Fruit fly (Drosophila melanogaster) whole organism, embryonic: ENCODE results near the gene CG15368.

Experiments
- CG10147 ChIP-seq: fragments of 200-800 bp; sonication (Bioruptor generic); optimal IDR thresholded peaks from 2 replicates; lab custom pipeline; 2019; ENCODE audit warnings: missing biosample characterization, mild to moderate bottlenecking, missing genetic modification characterization, moderate library complexity
- CG10267 ChIP-seq: fragments of 200-800 bp; sonication (Bioruptor generic); optimal IDR thresholded peaks from 2 replicates; lab custom pipeline; 2018; ENCODE audit warnings: missing biosample characterization, mild to moderate bottlenecking, missing genetic modification characterization, moderate library complexity
- CG11093 ChIP-seq: fragments of 200-800 bp; sonication (Bioruptor generic); IDR thresholded peaks from 3 replicates; pipeline ENCODE4 v1.3.6; 2022; ENCODE audit warnings: missing biosample characterization, missing genetic modification characterization
- CG14710 ChIP-seq: fragments of 200-800 bp; sonication (Bioruptor generic); optimal IDR thresholded peaks from 3 replicates; lab custom pipeline; 2019; ENCODE audit warnings: missing biosample characterization, mild to moderate bottlenecking, missing genetic modification characterization, moderate library complexity
- CG15011 ChIP-seq: fragments of 200-800 bp; sonication (Bioruptor generic); optimal IDR thresholded peaks from 3 replicates; lab custom pipeline; 2018; ENCODE audit warnings: missing biosample characterization, mild to moderate bottlenecking, missing genetic modification characterization
- CG15269 ChIP-seq: fragments of 200-800 bp; sonication (Bioruptor generic); optimal IDR thresholded peaks from 2 replicates; lab custom pipeline; 2018; ENCODE audit warnings: missing biosample characterization, mild to moderate bottlenecking, missing genetic modification characterization, moderate library complexity
- CG15696 ChIP-seq: fragments of 200-800 bp; sonication (Bioruptor generic); optimal IDR thresholded peaks from 2 replicates; lab custom pipeline; 2019; ENCODE audit warnings: missing biosample characterization, mild to moderate bottlenecking, missing genetic modification characterization, moderate library complexity
- CG1603 ChIP-seq: fragments of 200-800 bp; sonication (Bioruptor generic); optimal IDR thresholded peaks from 2 replicates; lab custom pipeline; 2019; ENCODE audit warnings: missing biosample characterization, mild to moderate bottlenecking, missing genetic modification characterization, moderate library complexity
- CG17359 ChIP-seq: fragments of 200-800 bp; sonication (Bioruptor generic); optimal IDR thresholded peaks from 3 replicates; lab custom pipeline; 2018; ENCODE audit warnings: missing biosample characterization, mild to moderate bottlenecking, missing genetic modification characterization, moderate library complexity
- CG1792 ChIP-seq: fragments of 200-800 bp; sonication (Bioruptor generic); optimal IDR thresholded peaks from 2 replicates; lab custom pipeline; 2016; ENCODE audit warnings: missing biosample characterization, missing genetic modification characterization
- CG18011 ChIP-seq: fragments of 200-800 bp; sonication (Bioruptor generic); optimal IDR thresholded peaks from 2 replicates; lab custom pipeline; 2017; ENCODE audit warnings: missing biosample characterization, missing genetic modification characterization, mild to moderate bottlenecking, moderate library complexity, missing genotype
- CG1832 ChIP-seq: fragments of 200-800 bp; sonication (Bioruptor generic); optimal IDR thresholded peaks from 2 replicates; lab custom pipeline; 2017; ENCODE audit warnings: missing biosample characterization, mild to moderate bottlenecking, missing genetic modification characterization, inconsistent platforms
- CG2678 ChIP-seq: fragments of 200-800 bp; sonication (Bioruptor generic); optimal IDR thresholded peaks from 3 replicates; lab custom pipeline; 2019; ENCODE audit warnings: missing biosample characterization, mild to moderate bottlenecking, missing genetic modification characterization, moderate library complexity
- CG31224 ChIP-seq: fragments of 200-800 bp; sonication (Bioruptor generic); IDR thresholded peaks from 2 replicates; pipeline ENCODE4 v1.3.6; 2022; ENCODE audit warnings: missing biosample characterization, missing genetic modification characterization
- CG3726 ChIP-seq: fragments of 200-800 bp; sonication (Bioruptor generic); IDR thresholded peaks from 3 replicates; pipeline ENCODE4, ENCODE4 v1.3.6; 2022; ENCODE audit warnings: missing biosample characterization, missing genetic modification characterization
- CG3838 ChIP-seq: fragments of 200-800 bp; sonication (Bioruptor generic); optimal IDR thresholded peaks from 3 replicates; lab custom pipeline; 2016; ENCODE audit warnings: missing biosample characterization, missing genetic modification characterization
- CG4328 ChIP-seq: fragments of 200-800 bp; sonication (Bioruptor generic); optimal IDR thresholded peaks from 3 replicates; lab custom pipeline; 2017; ENCODE audit warnings: missing biosample characterization, missing genetic modification reagents, missing genetic modification characterization
- CG7372 ChIP-seq: fragments of 200-800 bp; sonication (Bioruptor generic); IDR thresholded peaks from 2 replicates; pipeline ENCODE4 v1.3.6; 2022; ENCODE audit warnings: missing biosample characterization, missing genetic modification characterization
- CG7987 ChIP-seq: fragments of 200-800 bp; sonication (Bioruptor generic); optimal IDR thresholded peaks from 2 replicates; lab custom pipeline; 2018; ENCODE audit warnings: missing biosample characterization, mild to moderate bottlenecking, missing genetic modification characterization, moderate library complexity
- CG8388 ChIP-seq: fragments of 200-800 bp; sonication (Bioruptor generic); optimal IDR thresholded peaks from 2 replicates; lab custom pipeline; 2019; ENCODE audit warnings: missing biosample characterization, mild to moderate bottlenecking, missing genetic modification characterization, moderate library complexity
- CTCF ChIP-seq: fragments of 200-800 bp; sonication (Bioruptor generic); optimal IDR thresholded peaks from 2 replicates; lab custom pipeline; 2017; ENCODE audit warnings: missing biosample characterization, mild to moderate bottlenecking, missing genetic modification characterization, moderate library complexity
- Chrac-16 ChIP-seq: fragments of 200-800 bp; sonication (Bioruptor generic); optimal IDR thresholded peaks from 3 replicates; lab custom pipeline; 2016; ENCODE audit warnings: missing biosample characterization, missing genetic modification characterization
- HmgD ChIP-seq: fragments of 200-800 bp; sonication (Bioruptor generic); optimal IDR thresholded peaks from 3 replicates; lab custom pipeline; 2016; ENCODE audit warnings: missing biosample characterization, missing genetic modification characterization
- Hmr ChIP-seq: fragments of 200-800 bp; sonication (Bioruptor generic); optimal IDR thresholded peaks from 3 replicates; lab custom pipeline; 2017; ENCODE audit warnings: mild to moderate bottlenecking, missing biosample characterization, missing genetic modification reagents, missing genetic modification characterization
- Lim3 ChIP-seq: fragments of 200-800 bp; sonication (Bioruptor generic); IDR thresholded peaks from 2 replicates; pipeline ENCODE4 v1.3.6; 2022; ENCODE audit warnings: missing biosample characterization, missing genetic modification characterization
- NfI ChIP-seq: fragments of 200-800 bp; sonication (Bioruptor generic); optimal IDR thresholded peaks from 3 replicates; lab custom pipeline; 2018; ENCODE audit warnings: missing biosample characterization, mild to moderate bottlenecking, missing genetic modification characterization, moderate library complexity
- Rfx ChIP-seq: fragments of 200-800 bp; sonication (Bioruptor generic); IDR thresholded peaks from 2 replicates; pipeline ENCODE4 v1.3.6; 2022; ENCODE audit warnings: missing biosample characterization, missing genetic modification characterization
- Taf1 ChIP-seq: fragments of 200-800 bp; sonication (Bioruptor generic); IDR thresholded peaks from 2 replicates; pipeline ENCODE4 v1.3.6; 2022; ENCODE audit warnings: missing biosample characterization, missing genetic modification characterization
- ara ChIP-seq: fragments of 200-800 bp; sonication (Bioruptor generic); IDR thresholded peaks from 2 replicates; pipeline ENCODE4 v1.3.6; 2022; ENCODE audit warnings: missing biosample characterization, missing genetic modification characterization
- ase ChIP-seq: fragments of 200-800 bp; sonication (Bioruptor generic); IDR thresholded peaks from 3 replicates; pipeline ENCODE4 v1.3.6; 2022; ENCODE audit warnings: missing biosample characterization, missing genetic modification characterization
- ato ChIP-seq: fragments of 200-800 bp; sonication (Bioruptor generic); IDR thresholded peaks from 2 replicates; pipeline ENCODE4 v1.3.6; 2022; ENCODE audit warnings: missing biosample characterization, missing genetic modification characterization; ENCODE audit not compliant: partially characterized antibody
- chif ChIP-seq, 2 experiments: fragments of 200-800 bp; sonication (Bioruptor generic); optimal IDR thresholded peaks; 3 replicates each; lab custom pipeline; 2016; ENCODE audit warnings: missing biosample characterization in 2 of 2, missing genetic modification characterization in 2 of 2
- corto ChIP-seq: fragments of 200-800 bp; sonication (Bioruptor generic); optimal IDR thresholded peaks from 2 replicates; lab custom pipeline; 2016; ENCODE audit warnings: missing biosample characterization, mild to moderate bottlenecking, missing genetic modification characterization, moderate library complexity
- croc ChIP-seq: fragments of 200-800 bp; sonication (Bioruptor generic); conservative IDR thresholded peaks from 3 replicates; pipeline ENCODE4 v1.3.6; 2022; ENCODE audit warnings: missing biosample characterization, missing genetic modification characterization
- dmrt11E ChIP-seq: fragments of 200-800 bp; sonication (Bioruptor generic); optimal IDR thresholded peaks from 3 replicates; lab custom pipeline; 2018; ENCODE audit warnings: missing biosample characterization, mild to moderate bottlenecking, missing genetic modification characterization, moderate library complexity
- ems ChIP-seq: fragments of 200-800 bp; sonication (Bioruptor generic); optimal IDR thresholded peaks from 3 replicates; lab custom pipeline; 2016; ENCODE audit warnings: missing biosample characterization, missing genetic modification characterization
- exex ChIP-seq: fragments of 200-800 bp; sonication (Bioruptor generic); optimal IDR thresholded peaks from 4 replicates; lab custom pipeline; 2018; ENCODE audit warnings: missing biosample characterization, mild to moderate bottlenecking, missing genetic modification characterization, moderate library complexity
- fd96Cb ChIP-seq: fragments of 200-800 bp; sonication (Bioruptor generic); optimal IDR thresholded peaks from 2 replicates; lab custom pipeline; 2018; ENCODE audit warnings: missing biosample characterization, mild to moderate bottlenecking, missing genetic modification characterization, moderate library complexity
- fu2 ChIP-seq: fragments of 200-800 bp; sonication (Bioruptor generic); optimal IDR thresholded peaks from 2 replicates; lab custom pipeline; 2016; ENCODE audit warnings: missing biosample characterization, missing genetic modification characterization
- gfzf ChIP-seq: fragments of 200-800 bp; sonication (Bioruptor generic); optimal IDR thresholded peaks from 2 replicates; lab custom pipeline; 2016; ENCODE audit warnings: missing biosample characterization, mild to moderate bottlenecking, missing genetic modification characterization, moderate library complexity
- gro ChIP-seq: fragments of 200-800 bp; sonication (Bioruptor generic); optimal IDR thresholded peaks from 2 replicates; lab custom pipeline; 2016; ENCODE audit warnings: missing biosample characterization, missing genetic modification characterization
- jumu ChIP-seq: fragments of 200-800 bp; sonication (Bioruptor generic); optimal IDR thresholded peaks from 3 replicates; lab custom pipeline; 2016; ENCODE audit warnings: missing biosample characterization, missing genetic modification characterization
- knrl ChIP-seq: fragments of 200-800 bp; sonication (Bioruptor generic); IDR thresholded peaks from 3 replicates; pipeline ENCODE4 v1.3.6; 2022; ENCODE audit warnings: missing biosample characterization, missing genetic modification characterization; ENCODE audit not compliant: partially characterized antibody
- lmd ChIP-seq: fragments of 200-800 bp; sonication (Bioruptor generic); IDR thresholded peaks from 2 replicates; pipeline ENCODE4 v1.3.6; 2022; ENCODE audit warnings: missing biosample characterization, missing genetic modification characterization
- nmo ChIP-seq: fragments of 200-800 bp; sonication (Bioruptor generic); optimal IDR thresholded peaks from 2 replicates; lab custom pipeline; 2018; ENCODE audit warnings: missing biosample characterization, mild to moderate bottlenecking, missing genetic modification characterization, moderate library complexity
- peb ChIP-seq: fragments of 200-800 bp; sonication (Bioruptor generic); IDR thresholded peaks from 2 replicates; pipeline ENCODE4 v1.3.6; 2022; ENCODE audit warnings: missing biosample characterization, missing genetic modification characterization
- sisA ChIP-seq: fragments of 200-800 bp; sonication (Bioruptor generic); IDR thresholded peaks from 2 replicates; pipeline ENCODE4 v1.3.6; 2022; ENCODE audit warnings: missing biosample characterization, missing genetic modification characterization
- sna ChIP-seq: fragments of 200-800 bp; sonication (Bioruptor generic); IDR thresholded peaks from 2 replicates; pipeline ENCODE4 v1.3.6; 2022; ENCODE audit warnings: missing biosample characterization, missing genetic modification characterization; ENCODE audit not compliant: partially characterized antibody
- unc-4 ChIP-seq: fragments of 200-800 bp; sonication (Bioruptor generic); IDR thresholded peaks from 2 replicates; pipeline ENCODE4 v1.3.6; 2022; ENCODE audit warnings: missing biosample characterization, missing genetic modification characterization; ENCODE audit not compliant: partially characterized antibody
- vfl ChIP-seq: fragments of 200-800 bp; sonication (Bioruptor generic); optimal IDR thresholded peaks from 2 replicates; lab custom pipeline; 2016; ENCODE audit warnings: missing biosample characterization, missing genetic modification characterization
- zf30C ChIP-seq: fragments of 200-800 bp; sonication (Bioruptor generic); optimal IDR thresholded peaks from 3 replicates; lab custom pipeline; 2018; ENCODE audit warnings: missing biosample characterization, mild to moderate bottlenecking, missing genetic modification characterization

The CG15368 gene

dm6 chrX:9248040-9248439 lies 32.5 kb downstream of the CG15368 start (continued):
- TF ChIP-seq lmd (GFP tag; lab: Robert Waterston, UW), result peak; percentile 15; the same call in 1 of the 2 replicates
- TF ChIP-seq HmgD (GFP tag; lab: Kevin White, UChicago), result no peak
- no peak for TF ChIP-seq CG15696 (tag; lab: Kevin White, UChicago)
- peak; percentile 13 for TF ChIP-seq CG8388 (GFP tag; lab: Kevin White, UChicago)
- TF ChIP-seq jumu (GFP tag; lab: Kevin White, UChicago), result no peak
- TF ChIP-seq CG2678 (tag; lab: Kevin White, UChicago), result no peak
- peak; percentile 7 for TF ChIP-seq CG14710 (tag; lab: Kevin White, UChicago)
- peak; percentile 22 for TF ChIP-seq CG1603 (tag; lab: Kevin White, UChicago)
- no peak for TF ChIP-seq corto (GFP tag; lab: Kevin White, UChicago)
- no peak for TF ChIP-seq NfI (GFP tag; lab: Kevin White, UChicago)
- no peak for TF ChIP-seq CG1832 (GFP tag; lab: Kevin White, UChicago)
- TF ChIP-seq exex, result no peak
- TF ChIP-seq CG10147, result no peak
- no peak for TF ChIP-seq CG7372
- TF ChIP-seq unc-4, result no peak
- TF ChIP-seq CG7987 (GFP tag; lab: Kevin White, UChicago), result no peak
- peak; percentile 20 for TF ChIP-seq nmo
- peak; percentile 53; the same call in 1 of the 2 replicates for TF ChIP-seq ara (GFP tag; lab: Robert Waterston, UW)
- no peak for TF ChIP-seq gro (GFP tag; lab: Kevin White, UChicago)
- TF ChIP-seq CG3838, result no peak
- TF ChIP-seq CG11093 (GFP tag; lab: Robert Waterston, UW), result no peak
- TF ChIP-seq fd96Cb (tag; lab: Kevin White, UChicago), result peak; percentile 17
- no peak for TF ChIP-seq CTCF (GFP tag; lab: Kevin White, UChicago)
- TF ChIP-seq fu2, result no peak
- no peak for TF ChIP-seq CG31224 (GFP tag; lab: Robert Waterston, UW)
- TF ChIP-seq ems (GFP tag; lab: Kevin White, UChicago), result no peak
- TF ChIP-seq CG17359, result peak; percentile 24
- no peak for TF ChIP-seq CG4328
- TF ChIP-seq ase (GFP tag; lab: Robert Waterston, UW), result no peak
- no peak for TF ChIP-seq Rfx (GFP tag; lab: Robert Waterston, UW)
- no peak for TF ChIP-seq CG15011 (GFP tag; lab: Kevin White, UChicago)
- no peak for TF ChIP-seq vfl (GFP tag; lab: Kevin White, UChicago)
- TF ChIP-seq knrl, result no peak
- TF ChIP-seq chif (GFP tag; optimal IDR thresholded peaks at IDR 0.05; lab: Kevin White, UChicago), result no peak
- peak; percentile 69 for TF ChIP-seq zf30C (GFP tag; lab: Kevin White, UChicago)
- no peak for TF ChIP-seq CG18011
- no peak for TF ChIP-seq CG15269 (tag; lab: Kevin White, UChicago)
- TF ChIP-seq Lim3, result no peak
- no peak for TF ChIP-seq gfzf (GFP tag; lab: Kevin White, UChicago)
- TF ChIP-seq Taf1 (GFP tag; lab: Robert Waterston, UW), result no peak
- peak; percentile 24 for TF ChIP-seq Chrac-16
- no peak for TF ChIP-seq sisA (GFP tag; lab: Robert Waterston, UW)
- no peak for TF ChIP-seq CG3726 (GFP tag; lab: Robert Waterston, UW)
- TF ChIP-seq ato, result no peak
- peak; percentile 32 for TF ChIP-seq CG10267 (tag; lab: Kevin White, UChicago)
- TF ChIP-seq Hmr (GFP tag; lab: Kevin White, UChicago), result no peak
- TF ChIP-seq sna, result no peak
- TF ChIP-seq dmrt11E (tag; lab: Kevin White, UChicago), result peak; percentile 62
- TF ChIP-seq CG1792 (GFP tag; lab: Kevin White, UChicago), result no peak
- TF ChIP-seq croc, result no peak
- no peak for TF ChIP-seq peb (GFP tag; lab: Robert Waterston, UW)
